Fruit fly (Drosophila melanogaster) whole organism, embryonic: ENCODE data around the gene CG11912.

Experiments
- CG12769 ChIP-seq: fragments of 200-800 bp; sonication (Bioruptor generic); optimal IDR thresholded peaks from 2 replicates; lab custom pipeline; 2019; ENCODE audit warnings: missing biosample characterization, mild to moderate bottlenecking, missing genetic modification characterization, moderate library complexity
- CG18476 ChIP-seq: fragments of 200-800 bp; sonication (Bioruptor generic); optimal IDR thresholded peaks from 2 replicates; lab custom pipeline; 2016; ENCODE audit warnings: missing biosample characterization, mild to moderate bottlenecking, missing genetic modification characterization
- CG9727 ChIP-seq: fragments of 200-800 bp; sonication (Bioruptor generic); optimal IDR thresholded peaks from 3 replicates; lab custom pipeline; 2017; ENCODE audit warnings: missing biosample characterization, mild to moderate bottlenecking, missing genetic modification characterization
- CoRest ChIP-seq: fragments of 200-800 bp; sonication (Bioruptor generic); optimal IDR thresholded peaks from 3 replicates; lab custom pipeline; 2018; ENCODE audit warnings: missing biosample characterization, mild to moderate bottlenecking, missing genetic modification characterization, moderate library complexity
- Dbx ChIP-seq: fragments of 200-800 bp; sonication (Bioruptor generic); IDR thresholded peaks from 3 replicates; pipeline ENCODE4 v1.3.6; 2022; ENCODE audit warnings: missing biosample characterization, missing genetic modification characterization
- Doc3 ChIP-seq: fragments of 200-800 bp; sonication (Bioruptor generic); IDR thresholded peaks from 3 replicates; pipeline ENCODE4 v1.3.6; 2022; ENCODE audit warnings: missing biosample characterization, missing genetic modification characterization; ENCODE audit not compliant: partially characterized antibody
- Gsc ChIP-seq: fragments of 200-800 bp; sonication (Bioruptor generic); IDR thresholded peaks from 2 replicates; pipeline ENCODE4 v1.3.6; 2022; ENCODE audit warnings: missing biosample characterization, missing genetic modification characterization
- Mrtf ChIP-seq: fragments of 200-800 bp; sonication (Bioruptor generic); IDR thresholded peaks from 3 replicates; pipeline ENCODE4 v1.3.6; 2022; ENCODE audit warnings: missing biosample characterization, missing genetic modification characterization
- Trl ChIP-seq, 3 experiments: fragments of >200 bp in 2 of 3; fragments of 200-800 bp in 1 of 3; sonication (Bioruptor generic) in 1 of 3; optimal IDR thresholded peaks; 2 replicates in 1 of 3; 3 replicates in 2 of 3; lab custom pipeline; 2016 to 2017; ENCODE audit warnings: missing biosample characterization in 1 of 3, missing genetic modification characterization in 1 of 3
- cg ChIP-seq: fragments of 200-800 bp; sonication (Bioruptor generic); optimal IDR thresholded peaks from 3 replicates; lab custom pipeline; 2019; ENCODE audit warnings: missing biosample characterization, mild to moderate bottlenecking, missing genetic modification characterization, moderate library complexity
- ham ChIP-seq: fragments of 200-800 bp; sonication (Bioruptor generic); IDR thresholded peaks from 2 replicates; pipeline ENCODE4 v1.3.6; 2022; ENCODE audit warnings: missing biosample characterization, missing genetic modification characterization
- otp ChIP-seq: fragments of 200-800 bp; sonication (Bioruptor generic); IDR thresholded peaks from 3 replicates; pipeline ENCODE4, ENCODE4 v1.3.6; 2022; ENCODE audit warnings: missing biosample characterization, missing genetic modification characterization
- peb ChIP-seq: fragments of 200-800 bp; sonication (Bioruptor generic); IDR thresholded peaks from 2 replicates; pipeline ENCODE4 v1.3.6; 2022; ENCODE audit warnings: missing biosample characterization, missing genetic modification characterization

dm6 chr2L:329661-330060 lies 10.6 kb upstream of the CG11912 start, which contains the start of gene CG43755:
- no peak for TF ChIP-seq Mrtf (GFP tag; lab: Robert Waterston, UW)
- TF ChIP-seq CG18476 (GFP tag; lab: Kevin White, UChicago) = no peak
- TF ChIP-seq CG9727 (GFP tag; lab: Kevin White, UChicago) = no peak
- no peak for TF ChIP-seq CoRest (tag; lab: Kevin White, UChicago)
- TF ChIP-seq Dbx = no peak
- TF ChIP-seq Doc3 (GFP tag; lab: Robert Waterston, UW) = no peak
- no peak for TF ChIP-seq Gsc (GFP tag; lab: Robert Waterston, UW)
- TF ChIP-seq Trl (optimal IDR thresholded peaks at IDR 0.05; lab: Kevin White, UChicago) = no peak
- no peak for TF ChIP-seq Trl (GFP tag; optimal IDR thresholded peaks at IDR 0.05; lab: Kevin White, UChicago)
- no peak for TF ChIP-seq cg (GFP tag; lab: Kevin White, UChicago)
- TF ChIP-seq CG12769 = no peak
- no peak for TF ChIP-seq peb (GFP tag; lab: Robert Waterston, UW)
- no peak for TF ChIP-seq ham (GFP tag; lab: Robert Waterston, UW)
- no peak for TF ChIP-seq otp (GFP tag; lab: Robert Waterston, UW)
